Worm (Caenorhabditis elegans) whole organism, young adult: ENCODE measurements around the gene fem-3.
A peak's percentile ranks its signal among the peaks of the same experiment; 100 is the strongest.

ENCODE experiments used
- aptf-3 ChIP-seq: fragments of 200-800 bp; sonication (Bioruptor generic); IDR thresholded peaks from 2 replicates; pipeline ENCODE4 v1.3.6; 2022; ENCODE audit warnings: missing genetic modification characterization, missing compliant biosample characterization
- atf-7 ChIP-seq: sonication (generic microtip); optimal IDR thresholded peaks from 2 replicates; lab custom pipeline; 2017; ENCODE audit warnings: mild to moderate bottlenecking, missing genetic modification characterization, missing compliant biosample characterization
- ceh-91 ChIP-seq: fragments of 200-800 bp; sonication (Bioruptor generic); IDR thresholded peaks from 2 replicates; pipeline ENCODE4 v1.3.6; 2022; ENCODE audit warnings: missing genetic modification reagents, missing genetic modification characterization, missing compliant biosample characterization
- gei-17 ChIP-seq: fragments of 200-800 bp; sonication (Bioruptor generic); optimal IDR thresholded peaks from 2 replicates; lab custom pipeline; 2018; ENCODE audit warnings: mild to moderate bottlenecking, missing genetic modification characterization, missing compliant biosample characterization
- hlh-12 ChIP-seq: sonication (generic microtip); optimal IDR thresholded peaks from 2 replicates; lab custom pipeline; 2016; ENCODE audit warnings: missing genetic modification characterization, missing compliant biosample characterization
- hlh-26 ChIP-seq: fragments of 200-800 bp; sonication (Bioruptor generic); conservative IDR thresholded peaks from 2 replicates; pipeline ENCODE4 v1.3.6; 2022; ENCODE audit warnings: missing genetic modification reagents, missing genetic modification characterization, missing compliant biosample characterization
- hrde-1 ChIP-seq: sonication (generic microtip); optimal IDR thresholded peaks from 2 replicates; lab custom pipeline; 2016; ENCODE audit warnings: missing genetic modification characterization, mild to moderate bottlenecking, missing compliant biosample characterization, moderate library complexity, missing genotype, missing genetic modification reagents, borderline replicate concordance
- nhr-80 ChIP-seq: sonication (generic microtip); optimal IDR thresholded peaks from 2 replicates; lab custom pipeline; 2016; ENCODE audit warnings: missing genetic modification characterization, missing compliant biosample characterization
- sea-2 ChIP-seq: fragments of 200-800 bp; sonication (Bioruptor generic); IDR thresholded peaks from 2 replicates; pipeline ENCODE4 v1.3.6; 2022; ENCODE audit warnings: missing genetic modification characterization, missing compliant biosample characterization
- tbp1 ChIP-seq: fragments of 200-800 bp; sonication (Bioruptor generic); optimal IDR thresholded peaks from 2 replicates; lab custom pipeline; 2018; ENCODE audit warnings: mild to moderate bottlenecking, missing genetic modification characterization, missing compliant biosample characterization
- unc-130 ChIP-seq: sonication (generic microtip); optimal IDR thresholded peaks from 2 replicates; lab custom pipeline; 2016; ENCODE audit warnings: missing genetic modification reagents, missing genetic modification characterization, missing compliant biosample characterization
- unc-62 ChIP-seq: fragments of 150-350 bp; optimal IDR thresholded peaks from 2 replicates; lab custom pipeline; 2014; ENCODE audit warnings: missing biosample characterization, missing genetic modification reagents, missing genetic modification characterization

- TF ChIP-seq ceh-91 (GFP tag; lab: Robert Waterston, UW) (0 out of 2 replicates have a peak, but pooled peaks have one; percentile 30), unc-130 (GFP tag; lab: Kevin White, UChicago) (peak; percentile 92), hlh-26 (GFP tag; lab: Robert Waterston, UW) (no peak), hlh-12 (tag; lab: Kevin White, UChicago) (peak; percentile 1), unc-62 (GFP tag; lab: Kevin White, UChicago) (no peak), atf-7 (peak; percentile 28), aptf-3 (GFP tag; lab: Robert Waterston, UW) (no peak), nhr-80 (tag; lab: Kevin White, UChicago) (peak; percentile 1), tbp1 (GFP tag; lab: Kevin White, UChicago) (peak; percentile 58), hrde-1 (tag; lab: Kevin White, UChicago) (no peak), gei-17 (GFP tag; lab: Kevin White, UChicago) (no peak), sea-2 (GFP tag; lab: Robert Waterston, UW) (no peak)
These were observed 30.5 kb upstream of the fem-3 start, which contains the start of gene mppb-1 for ce11 chrIV:9074244-9074723.
